Worm (Caenorhabditis elegans): ENCODE results near the gene M60.7.
A peak's percentile ranks its signal among the peaks of the same experiment; 100 is the strongest.

DNA sequence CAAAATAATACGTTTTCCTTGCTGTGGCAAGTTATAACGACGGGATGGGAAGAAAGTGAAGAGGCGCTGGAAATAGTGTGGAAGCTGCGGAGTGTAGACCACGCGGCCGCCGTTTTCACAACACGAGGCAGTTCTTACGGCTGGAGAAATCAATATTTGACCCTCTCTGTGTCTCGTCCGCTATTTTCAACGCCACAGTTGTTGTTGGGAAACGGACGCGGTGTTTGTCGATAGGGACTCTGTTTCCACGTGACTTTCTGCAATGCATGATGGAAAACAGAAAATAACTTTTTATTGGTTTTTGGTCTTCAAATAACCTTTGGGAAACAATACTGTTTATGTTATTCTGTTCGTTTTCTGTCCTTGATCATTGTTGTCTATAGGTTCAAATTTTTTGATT is 29.1 kb downstream of the M60.7 start, which contains the start of gene K02A6.3:
- TF ChIP-seq zip-8 (tag; optimal IDR thresholded peaks at IDR 0.05) = no peak
- no peak for TF ChIP-seq nhr-76 (tag; optimal IDR thresholded peaks at IDR 0.05)
- TF ChIP-seq unc-62 (GFP tag; optimal IDR thresholded peaks at IDR 0.05) = peak; percentile 16
- TF ChIP-seq elt-1 (tag; optimal IDR thresholded peaks at IDR 0.05; ENCODE audit: borderline replicate concordance, insufficient read depth) = no peak
- no peak for TF ChIP-seq nhr-28 (tag; optimal IDR thresholded peaks at IDR 0.05)
- no peak for TF ChIP-seq lin-13 (tag; optimal IDR thresholded peaks at IDR 0.05)
- TF ChIP-seq flh-1 (GFP tag; optimal IDR thresholded peaks at IDR 0.05) = no peak
- TF ChIP-seq lsy-2 (tag; optimal IDR thresholded peaks at IDR 0.05) = no peak
- peak; percentile 44 for TF ChIP-seq nhr-237 (tag; optimal IDR thresholded peaks at IDR 0.05)
- no peak for TF ChIP-seq mep-1 (tag; optimal IDR thresholded peaks at IDR 0.05)
- TF ChIP-seq M03D4.4 (tag; optimal IDR thresholded peaks at IDR 0.05) = no peak

All from whole organism, mixed stage, embryonic.